Worm (Caenorhabditis elegans) whole organism, early embryonic: ENCODE results near the gene sre-56.
A peak's percentile ranks its signal among the peaks of the same experiment; 100 is the strongest.

Source experiments
- B0310.2 ChIP-seq: sonication (generic microtip); optimal IDR thresholded peaks from 2 replicates; lab custom pipeline; 2016; ENCODE audit warnings: mild to moderate bottlenecking, missing genetic modification characterization, missing compliant biosample characterization
- F13C5.2 ChIP-seq: sonication (generic microtip); optimal IDR thresholded peaks from 2 replicates; lab custom pipeline; 2017; ENCODE audit warnings: mild to moderate bottlenecking, missing genetic modification characterization, inconsistent platforms, missing compliant biosample characterization
- aly-1 ChIP-seq: sonication (generic microtip); optimal IDR thresholded peaks from 2 replicates; lab custom pipeline; 2016; ENCODE audit warnings: missing genetic modification characterization, missing compliant biosample characterization
- ama-1 ChIP-seq: fragments of 150-350 bp; optimal IDR thresholded peaks from 2 replicates; lab custom pipeline; 2014
- ceh-13 ChIP-seq: fragments of 200-800 bp; sonication (Bioruptor generic); optimal IDR thresholded peaks from 2 replicates; lab custom pipeline; 2018; ENCODE audit warnings: mild to moderate bottlenecking, missing genetic modification characterization, missing compliant biosample characterization
- ceh-36 ChIP-seq: sonication (generic microtip); optimal IDR thresholded peaks from 2 replicates; lab custom pipeline; 2016; ENCODE audit warnings: missing genetic modification characterization, inconsistent platforms, missing compliant biosample characterization
- flt-1 ChIP-seq: fragments of 200-800 bp; sonication (Bioruptor generic); IDR thresholded peaks from 2 replicates; pipeline ENCODE4 v1.3.6; 2022; ENCODE audit warnings: missing genetic modification characterization, missing compliant biosample characterization
- hmbx-1 ChIP-seq: sonication (generic microtip); optimal IDR thresholded peaks from 2 replicates; lab custom pipeline; 2016; ENCODE audit warnings: mild to moderate bottlenecking, missing genetic modification characterization, missing compliant biosample characterization
- hmg-4 ChIP-seq: fragments of 200-800 bp; sonication (Bioruptor generic); optimal IDR thresholded peaks from 2 replicates; lab custom pipeline; 2018; ENCODE audit warnings: mild to moderate bottlenecking, missing genetic modification characterization, missing compliant biosample characterization
- hnd-1 ChIP-seq: sonication (generic microtip); optimal IDR thresholded peaks from 2 replicates; lab custom pipeline; 2016; ENCODE audit warnings: missing genetic modification characterization, missing compliant biosample characterization
- pes-1 ChIP-seq: fragments of 200-800 bp; sonication (Bioruptor generic); IDR thresholded peaks from 2 replicates; pipeline ENCODE4 v1.3.6; 2022; ENCODE audit warnings: missing genetic modification reagents, missing genetic modification characterization, missing compliant biosample characterization
- scrt-1 ChIP-seq: fragments of 200-800 bp; sonication (Bioruptor generic); IDR thresholded peaks from 2 replicates; pipeline ENCODE4 v1.3.6; 2022; ENCODE audit warnings: missing genetic modification characterization, missing compliant biosample characterization
- sea-1 ChIP-seq: fragments of 200-800 bp; sonication (Bioruptor generic); conservative IDR thresholded peaks from 2 replicates; pipeline ENCODE4 v1.3.6; 2022; ENCODE audit warnings: missing genetic modification characterization, missing compliant biosample characterization
- tbx-11 ChIP-seq: fragments of 200-800 bp; sonication (Bioruptor generic); IDR thresholded peaks from 2 replicates; pipeline ENCODE4 v1.3.6; 2022; ENCODE audit warnings: missing genetic modification characterization, missing compliant biosample characterization
- tbx-37 ChIP-seq: fragments of 200-800 bp; sonication (Bioruptor generic); conservative IDR thresholded peaks from 2 replicates; pipeline ENCODE4 v1.3.6; 2022; ENCODE audit warnings: missing genetic modification reagents, missing genetic modification characterization, missing compliant biosample characterization
- tra-4 ChIP-seq: sonication (generic microtip); optimal IDR thresholded peaks from 2 replicates; lab custom pipeline; 2017; ENCODE audit warnings: missing genetic modification characterization, missing compliant biosample characterization

The sre-56 gene

DNA sequence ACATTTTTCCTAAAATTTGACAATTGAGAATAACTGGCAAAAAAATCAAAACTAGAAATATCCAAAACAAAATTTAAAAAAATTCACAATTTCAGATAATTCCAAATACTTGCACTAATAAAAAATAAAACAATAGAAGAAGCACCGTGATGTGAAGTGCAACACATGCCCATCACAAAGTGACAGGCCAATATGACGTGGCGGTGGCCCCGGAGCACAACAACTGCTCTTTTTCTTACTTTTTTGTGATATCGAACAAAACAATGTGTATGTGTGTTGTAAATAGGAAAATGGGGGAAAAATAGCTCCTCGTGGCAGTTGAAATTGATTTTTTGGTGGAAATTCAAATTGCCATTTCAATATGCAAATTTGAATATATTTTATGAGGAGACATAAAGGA is 29.6 kb downstream of the sre-56 start:
- TF ChIP-seq aly-1 (tag; lab: Kevin White, UChicago) (no peak), tbx-37 (GFP tag; lab: Robert Waterston, UW) (no peak)

DNA sequence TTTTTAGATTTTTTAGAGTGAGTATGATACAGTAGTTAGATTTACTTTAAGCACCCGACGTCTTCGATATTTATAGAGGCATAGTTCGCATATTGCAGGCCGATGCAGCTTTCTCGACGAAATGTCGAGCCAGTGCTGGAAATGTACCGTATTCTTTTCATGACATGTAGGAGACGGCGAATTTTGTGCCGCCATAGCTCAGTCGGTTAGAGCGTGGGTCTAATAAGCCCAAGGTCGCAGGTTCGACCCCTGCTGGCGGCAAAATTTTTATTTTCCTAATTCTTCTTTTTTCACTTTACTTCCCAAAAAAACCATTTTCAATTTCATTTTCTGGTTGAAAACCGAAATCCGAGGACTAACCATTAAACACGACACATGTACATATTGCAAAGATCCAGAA is 38.0 kb downstream of the sre-56 start:
- TF ChIP-seq pes-1 (GFP tag; lab: Robert Waterston, UW) (peak; percentile 73), B0310.2 (tag; lab: Kevin White, UChicago) (no peak), hnd-1 (no peak), flt-1 (GFP tag; lab: Robert Waterston, UW) (0 out of 2 replicates have a peak, but pooled peaks have one; percentile 31)

- TF ChIP-seq ceh-13 (GFP tag; lab: Kevin White, UChicago) (no peak), sea-1 (GFP tag; lab: Robert Waterston, UW) (no peak), tra-4 (no peak), scrt-1 (GFP tag; lab: Robert Waterston, UW) (no peak), ama-1 (lab: Kevin White, UChicago) (no peak), F13C5.2 (tag; lab: Kevin White, UChicago) (no peak), pes-1 (GFP tag; lab: Robert Waterston, UW) (no peak), tbx-11 (GFP tag; lab: Robert Waterston, UW) (no peak), hmg-4 (GFP tag; lab: Kevin White, UChicago) (no peak), ceh-36 (tag; lab: Kevin White, UChicago) (no peak), hmbx-1 (tag; lab: Kevin White, UChicago) (no peak), aly-1 (tag; lab: Kevin White, UChicago) (no peak), hnd-1 (no peak), tbx-37 (GFP tag; lab: Robert Waterston, UW) (no peak)
These were observed 44.9 kb downstream of the sre-56 start for ce11 chrII:12369202-12369601.

ce11 chrII:12373921-12374320 is 49.7 kb downstream of the sre-56 start:
- no peak for TF ChIP-seq F13C5.2 (tag; lab: Kevin White, UChicago)
- TF ChIP-seq tbx-11 (GFP tag; lab: Robert Waterston, UW) = no peak
- TF ChIP-seq tra-4 = no peak
- TF ChIP-seq ama-1 (lab: Kevin White, UChicago) = no peak
- no peak for TF ChIP-seq ceh-36 (tag; lab: Kevin White, UChicago)
- no peak for TF ChIP-seq sea-1 (GFP tag; lab: Robert Waterston, UW)
- no peak for TF ChIP-seq tbx-37 (GFP tag; lab: Robert Waterston, UW)
